Fruit fly (Drosophila melanogaster) whole organism, embryonic: ENCODE results near the gene Coq7.

Experiments
- Atf6 ChIP-seq: fragments of 200-800 bp; sonication (Bioruptor generic); IDR thresholded peaks from 2 replicates; pipeline ENCODE4 v1.3.6; 2022; ENCODE audit warnings: missing biosample characterization, missing genetic modification characterization
- C15 ChIP-seq: fragments of 200-800 bp; sonication (Bioruptor generic); IDR thresholded peaks from 3 replicates; pipeline ENCODE4 v1.3.6; 2022; ENCODE audit warnings: missing biosample characterization, missing genetic modification characterization
- CG10565 ChIP-seq: fragments of 200-800 bp; sonication (Bioruptor generic); optimal IDR thresholded peaks from 3 replicates; lab custom pipeline; 2016; ENCODE audit warnings: missing biosample characterization, mild to moderate bottlenecking, missing genetic modification characterization
- CG12236 ChIP-seq: fragments of 200-800 bp; sonication (Bioruptor generic); optimal IDR thresholded peaks from 2 replicates; lab custom pipeline; 2016; ENCODE audit warnings: missing biosample characterization, missing genetic modification characterization
- CG12659 ChIP-seq: fragments of 200-800 bp; sonication (Bioruptor generic); optimal IDR thresholded peaks from 3 replicates; lab custom pipeline; 2017; ENCODE audit warnings: mild to moderate bottlenecking, missing biosample characterization, missing genetic modification reagents, missing genetic modification characterization
- CG12744 ChIP-seq: fragments of 200-800 bp; sonication (Bioruptor generic); optimal IDR thresholded peaks from 2 replicates; lab custom pipeline; 2016; ENCODE audit warnings: missing biosample characterization, missing genetic modification characterization
- CG12769 ChIP-seq: fragments of 200-800 bp; sonication (Bioruptor generic); optimal IDR thresholded peaks from 2 replicates; lab custom pipeline; 2019; ENCODE audit warnings: missing biosample characterization, mild to moderate bottlenecking, missing genetic modification characterization, moderate library complexity
- CG12942 ChIP-seq: fragments of 200-800 bp; sonication (Bioruptor generic); optimal IDR thresholded peaks from 3 replicates; lab custom pipeline; 2016; ENCODE audit warnings: missing biosample characterization, missing genetic modification characterization
- CG14860 ChIP-seq: fragments of 200-800 bp; sonication (Bioruptor generic); IDR thresholded peaks from 3 replicates; pipeline ENCODE4 v1.3.6; 2022; ENCODE audit warnings: missing biosample characterization, missing genetic modification characterization; ENCODE audit not compliant: partially characterized antibody
- CG17186 ChIP-seq: fragments of 200-800 bp; sonication (Bioruptor generic); optimal IDR thresholded peaks from 3 replicates; lab custom pipeline; 2017; ENCODE audit warnings: missing biosample characterization, missing genetic modification reagents, missing genetic modification characterization
- CG17328 ChIP-seq: fragments of 200-800 bp; sonication (Bioruptor generic); IDR thresholded peaks from 2 replicates; pipeline ENCODE4 v1.3.6; 2022; ENCODE audit warnings: missing biosample characterization, missing genetic modification characterization
- CG17385 ChIP-seq: fragments of 200-800 bp; sonication (Bioruptor generic); optimal IDR thresholded peaks from 3 replicates; lab custom pipeline; 2018; ENCODE audit warnings: missing biosample characterization, mild to moderate bottlenecking, missing genetic modification characterization
- CG17912 ChIP-seq: fragments of 200-800 bp; sonication (Bioruptor generic); optimal IDR thresholded peaks from 2 replicates; lab custom pipeline; 2018; ENCODE audit warnings: missing biosample characterization, mild to moderate bottlenecking, missing genetic modification characterization
- CG1792 ChIP-seq: fragments of 200-800 bp; sonication (Bioruptor generic); optimal IDR thresholded peaks from 2 replicates; lab custom pipeline; 2016; ENCODE audit warnings: missing biosample characterization, missing genetic modification characterization
- CG30020 ChIP-seq: fragments of 200-800 bp; optimal IDR thresholded peaks from 2 replicates; lab custom pipeline; 2019; ENCODE audit warnings: missing biosample characterization, mild to moderate bottlenecking, missing genetic modification characterization, moderate library complexity
- CG31441 ChIP-seq: fragments of 200-800 bp; sonication (Bioruptor generic); IDR thresholded peaks from 2 replicates; pipeline ENCODE4 v1.3.6; 2022; ENCODE audit warnings: missing biosample characterization, missing genetic modification characterization
- CG32772 ChIP-seq: fragments of 200-800 bp; sonication (Bioruptor generic); IDR thresholded peaks from 2 replicates; pipeline ENCODE4 v1.3.6; 2022; ENCODE audit warnings: missing biosample characterization, missing genetic modification characterization
- CG3407 ChIP-seq: fragments of 200-800 bp; sonication (Bioruptor generic); optimal IDR thresholded peaks from 2 replicates; lab custom pipeline; 2018; ENCODE audit warnings: missing biosample characterization, mild to moderate bottlenecking, missing genetic modification characterization
- CG4360 ChIP-seq: fragments of 200-800 bp; sonication (Bioruptor generic); IDR thresholded peaks from 2 replicates; pipeline ENCODE4 v1.3.6; 2022; ENCODE audit warnings: missing biosample characterization, missing genetic modification characterization
- CG4424 ChIP-seq: fragments of 200-800 bp; sonication (Bioruptor generic); optimal IDR thresholded peaks from 3 replicates; lab custom pipeline; 2016; ENCODE audit warnings: missing biosample characterization, missing genetic modification characterization
- CG4707 ChIP-seq: fragments of 200-800 bp; sonication (Bioruptor generic); optimal IDR thresholded peaks from 2 replicates; lab custom pipeline; 2018; ENCODE audit warnings: missing biosample characterization, mild to moderate bottlenecking, missing genetic modification characterization, moderate library complexity
- CG4854 ChIP-seq: fragments of 200-800 bp; sonication (Bioruptor generic); optimal IDR thresholded peaks from 2 replicates; lab custom pipeline; 2016; ENCODE audit warnings: missing biosample characterization, missing genetic modification characterization, inconsistent platforms
- CG6272 ChIP-seq: fragments of 200-800 bp; sonication (Bioruptor generic); IDR thresholded peaks from 2 replicates; pipeline ENCODE4 v1.3.6; 2022; ENCODE audit warnings: missing biosample characterization, missing genetic modification characterization
- CG9876 ChIP-seq: fragments of 200-800 bp; sonication (Bioruptor generic); optimal IDR thresholded peaks from 2 replicates; lab custom pipeline; 2016; ENCODE audit warnings: missing biosample characterization, missing genetic modification characterization
- Doc3 ChIP-seq: fragments of 200-800 bp; sonication (Bioruptor generic); IDR thresholded peaks from 3 replicates; pipeline ENCODE4 v1.3.6; 2022; ENCODE audit warnings: missing biosample characterization, missing genetic modification characterization; ENCODE audit not compliant: partially characterized antibody
- GATAe ChIP-seq: fragments of 200-800 bp; sonication (Bioruptor generic); conservative IDR thresholded peaks from 2 replicates; pipeline ENCODE4 v1.3.6; 2022; ENCODE audit warnings: missing biosample characterization, missing genetic modification characterization
- H2.0 ChIP-seq: fragments of 200-800 bp; sonication (Bioruptor generic); IDR thresholded peaks from 2 replicates; pipeline ENCODE4 v1.3.6; 2022; ENCODE audit warnings: missing biosample characterization, missing genetic modification characterization
- Hsf ChIP-seq: fragments of 200-800 bp; sonication (Bioruptor generic); optimal IDR thresholded peaks from 3 replicates; lab custom pipeline; 2016; ENCODE audit warnings: missing biosample characterization, missing genetic modification characterization
- Max ChIP-seq: fragments of 200-800 bp; sonication (Bioruptor generic); optimal IDR thresholded peaks from 2 replicates; lab custom pipeline; 2016; ENCODE audit warnings: missing biosample characterization, mild to moderate bottlenecking, missing genetic modification characterization
- Meics ChIP-seq: fragments of 200-800 bp; sonication (Bioruptor generic); optimal IDR thresholded peaks from 2 replicates; lab custom pipeline; 2017; ENCODE audit warnings: missing biosample characterization, mild to moderate bottlenecking, missing genetic modification characterization
- Ravus ChIP-seq: fragments of 200-800 bp; sonication (Bioruptor generic); IDR thresholded peaks from 2 replicates; pipeline ENCODE4 v1.3.6; 2022; ENCODE audit warnings: missing biosample characterization, missing genetic modification characterization
- Taf1 ChIP-seq: fragments of 200-800 bp; sonication (Bioruptor generic); IDR thresholded peaks from 2 replicates; pipeline ENCODE4 v1.3.6; 2022; ENCODE audit warnings: missing biosample characterization, missing genetic modification characterization
- Xrp1 ChIP-seq: fragments of 200-800 bp; sonication (Bioruptor generic); IDR thresholded peaks from 2 replicates; pipeline ENCODE4 v1.3.6; 2022; ENCODE audit warnings: missing biosample characterization, missing genetic modification characterization
- dpn ChIP-seq, 2 experiments: fragments of 200-800 bp; sonication (Bioruptor generic); optimal IDR thresholded peaks; 3 replicates each; lab custom pipeline; 2016; ENCODE audit warnings: missing biosample characterization in 2 of 2, missing genetic modification characterization in 2 of 2
- dysf ChIP-seq: fragments of 200-800 bp; sonication (Bioruptor generic); IDR thresholded peaks from 3 replicates; pipeline ENCODE4 v1.3.6; 2022; ENCODE audit warnings: missing biosample characterization, missing genetic modification characterization
- eve ChIP-seq, 2 experiments: fragments of >200 bp; optimal IDR thresholded peaks; 2 replicates each; lab custom pipeline; 2017; ENCODE audit warnings: missing biosample characterization in 2 of 2, missing genetic modification characterization in 2 of 2
- fd3F ChIP-seq: fragments of 200-800 bp; sonication (Bioruptor generic); optimal IDR thresholded peaks from 2 replicates; lab custom pipeline; 2018; ENCODE audit warnings: missing biosample characterization, mild to moderate bottlenecking, missing genetic modification characterization, moderate library complexity
- gfzf ChIP-seq: fragments of 200-800 bp; sonication (Bioruptor generic); optimal IDR thresholded peaks from 2 replicates; lab custom pipeline; 2016; ENCODE audit warnings: missing biosample characterization, mild to moderate bottlenecking, missing genetic modification characterization, moderate library complexity
- gro ChIP-seq: fragments of 200-800 bp; sonication (Bioruptor generic); optimal IDR thresholded peaks from 2 replicates; lab custom pipeline; 2016; ENCODE audit warnings: missing biosample characterization, missing genetic modification characterization
- hb ChIP-seq: fragments of 200-800 bp; sonication (Bioruptor generic); IDR thresholded peaks from 3 replicates; pipeline ENCODE4 v1.3.6; 2022; ENCODE audit warnings: missing biosample characterization, missing genetic modification characterization; ENCODE audit not compliant: partially characterized antibody
- jigr1 ChIP-seq: fragments of 200-800 bp; sonication (Bioruptor generic); IDR thresholded peaks from 3 replicates; pipeline ENCODE4 v1.3.6; 2022; ENCODE audit warnings: missing biosample characterization, missing genetic modification characterization
- luna ChIP-seq: fragments of 200-800 bp; sonication (Bioruptor generic); optimal IDR thresholded peaks from 2 replicates; lab custom pipeline; 2016; ENCODE audit warnings: missing biosample characterization, missing genetic modification characterization
- mirr ChIP-seq: fragments of 200-800 bp; sonication (Bioruptor generic); optimal IDR thresholded peaks from 3 replicates; lab custom pipeline; 2018; ENCODE audit warnings: missing biosample characterization, mild to moderate bottlenecking, missing genetic modification characterization
- nerfin-1 ChIP-seq: fragments of 200-800 bp; sonication (Bioruptor generic); optimal IDR thresholded peaks from 3 replicates; lab custom pipeline; 2019; ENCODE audit warnings: missing biosample characterization, mild to moderate bottlenecking, missing genetic modification characterization, moderate library complexity
- nerfin-2 ChIP-seq: fragments of 200-800 bp; sonication (Bioruptor generic); IDR thresholded peaks from 2 replicates; pipeline ENCODE4 v1.3.6; 2022; ENCODE audit warnings: missing biosample characterization, missing genetic modification characterization; ENCODE audit not compliant: partially characterized antibody
- pb ChIP-seq: fragments of 200-800 bp; sonication (Bioruptor generic); optimal IDR thresholded peaks from 3 replicates; lab custom pipeline; 2016; ENCODE audit warnings: missing biosample characterization, missing genetic modification characterization
- phol ChIP-seq: fragments of 200-800 bp; sonication (Bioruptor generic); optimal IDR thresholded peaks from 3 replicates; lab custom pipeline; 2018; ENCODE audit warnings: missing biosample characterization, mild to moderate bottlenecking, missing genetic modification characterization, moderate library complexity
- pros ChIP-seq: fragments of 200-800 bp; sonication (Bioruptor generic); optimal IDR thresholded peaks from 3 replicates; lab custom pipeline; 2019; ENCODE audit warnings: missing biosample characterization, mild to moderate bottlenecking, missing genetic modification characterization, moderate library complexity
- sna ChIP-seq: fragments of 200-800 bp; sonication (Bioruptor generic); IDR thresholded peaks from 2 replicates; pipeline ENCODE4 v1.3.6; 2022; ENCODE audit warnings: missing biosample characterization, missing genetic modification characterization; ENCODE audit not compliant: partially characterized antibody
- vnd ChIP-seq: fragments of 200-800 bp; sonication (Bioruptor generic); IDR thresholded peaks from 3 replicates; pipeline ENCODE4 v1.3.6; 2022; ENCODE audit warnings: missing biosample characterization, missing genetic modification characterization; ENCODE audit not compliant: partially characterized antibody
- yki ChIP-seq: fragments of >200 bp; optimal IDR thresholded peaks from 3 replicates; lab custom pipeline; 2018

Gene Coq7

DNA sequence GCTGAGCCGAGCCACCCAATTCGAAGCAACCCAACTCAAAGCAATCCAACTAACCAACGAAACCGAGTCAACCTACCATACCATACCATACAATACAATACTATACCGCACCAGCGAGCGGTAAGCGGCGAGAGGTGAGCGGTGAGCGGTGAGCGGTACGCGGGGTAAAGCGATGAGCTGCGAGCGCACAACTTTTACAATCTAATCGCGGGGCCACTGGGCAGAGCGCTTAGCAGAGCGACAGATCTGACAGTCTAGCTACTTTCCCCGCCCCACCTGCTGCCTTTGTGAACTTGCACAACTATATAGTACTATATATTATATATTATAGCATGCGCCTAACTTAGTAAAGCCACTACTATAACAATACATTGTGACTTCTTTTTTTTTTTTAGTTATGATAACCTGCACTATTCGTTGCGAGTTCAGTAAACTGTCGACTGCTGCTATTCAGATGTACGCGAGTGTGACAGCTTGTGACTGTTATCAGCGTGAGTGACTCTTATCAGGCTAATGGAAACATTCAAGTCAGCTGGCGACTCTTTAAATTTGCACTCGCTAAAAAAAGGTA lies 29.8 kb downstream of the Coq7 start (continued):
- no peak for TF ChIP-seq Hsf (GFP tag; lab: Kevin White, UChicago)
- no peak for TF ChIP-seq CG32772
- peak; percentile 60 for TF ChIP-seq mirr (GFP tag; lab: Kevin White, UChicago)
- peak in 1 of 2 experiments; percentile 6 for TF ChIP-seq dpn (GFP tag; optimal IDR thresholded peaks at IDR 0.05; lab: Kevin White, UChicago)
- no peak for TF ChIP-seq CG12744 (GFP tag; lab: Kevin White, UChicago)
- TF ChIP-seq fd3F (GFP tag; lab: Kevin White, UChicago), result no peak
- no peak for TF ChIP-seq H2.0
- TF ChIP-seq CG17385 (GFP tag; lab: Kevin White, UChicago), result no peak
- TF ChIP-seq gfzf (GFP tag; lab: Kevin White, UChicago), result no peak
- TF ChIP-seq CG31441, result peak; percentile 51; the same call in 1 of the 2 replicates
- TF ChIP-seq jigr1 (GFP tag; lab: Robert Waterston, UW), result no peak
- no peak for TF ChIP-seq hb (GFP tag; lab: Robert Waterston, UW)
- TF ChIP-seq CG3407 (GFP tag; lab: Kevin White, UChicago), result no peak
- no peak for TF ChIP-seq Taf1 (GFP tag; lab: Robert Waterston, UW)
- peak; percentile 67 for TF ChIP-seq CG17328 (GFP tag; lab: Robert Waterston, UW)
- no peak for TF ChIP-seq CG9876 (GFP tag; lab: Kevin White, UChicago)
- TF ChIP-seq dysf (GFP tag; lab: Robert Waterston, UW), result peak; percentile 37; the same call in 1 of the 3 replicates
- no peak for TF ChIP-seq CG30020 (tag; lab: Kevin White, UChicago)
- TF ChIP-seq GATAe (GFP tag; lab: Robert Waterston, UW), result peak; percentile 94
- TF ChIP-seq pb, result no peak
- no peak for TF ChIP-seq CG4854 (GFP tag; lab: Kevin White, UChicago)
- TF ChIP-seq nerfin-2 (GFP tag; lab: Robert Waterston, UW), result no peak
- no peak for TF ChIP-seq CG1792 (GFP tag; lab: Kevin White, UChicago)
- TF ChIP-seq CG6272 (GFP tag; lab: Robert Waterston, UW), result no peak
- no peak for TF ChIP-seq CG17912
- TF ChIP-seq CG4360 (GFP tag; lab: Robert Waterston, UW), result no peak
- no peak for TF ChIP-seq CG10565 (GFP tag; lab: Kevin White, UChicago)
- TF ChIP-seq phol, result peak; percentile 40
- peak; percentile 56 for TF ChIP-seq CG12659 (GFP tag; lab: Kevin White, UChicago)
- TF ChIP-seq CG17186 (GFP tag; lab: Kevin White, UChicago), result no peak
- TF ChIP-seq nerfin-1 (tag; lab: Kevin White, UChicago), result no peak
- no peak for TF ChIP-seq Ravus (GFP tag; lab: Robert Waterston, UW)
- peak; percentile 45 for TF ChIP-seq CG4424 (GFP tag; lab: Kevin White, UChicago)
- TF ChIP-seq luna, result no peak
- TF ChIP-seq vnd, result no peak
- TF ChIP-seq sna, result no peak
- TF ChIP-seq pros, result no peak
- TF ChIP-seq Xrp1 (GFP tag; lab: Robert Waterston, UW), result peak; percentile 43; the same call in 1 of the 2 replicates
- TF ChIP-seq CG12236 (GFP tag; lab: Kevin White, UChicago), result no peak
- no peak for TF ChIP-seq CG12942 (GFP tag; lab: Kevin White, UChicago)
- peak; percentile 60 for TF ChIP-seq Meics (GFP tag; lab: Kevin White, UChicago)
- TF ChIP-seq C15, result no peak
- peak; percentile 60; the same call in 1 of the 2 replicates for TF ChIP-seq Atf6 (GFP tag; lab: Robert Waterston, UW)
- no peak for TF ChIP-seq Doc3 (GFP tag; lab: Robert Waterston, UW)
- TF ChIP-seq eve (GFP tag; optimal IDR thresholded peaks at IDR 0.05; lab: Kevin White, UChicago), result peak in 1 of 2 experiments; percentile 15
- TF ChIP-seq yki, result no peak
- no peak for TF ChIP-seq Max (GFP tag; lab: Kevin White, UChicago)
- peak; percentile 20 for TF ChIP-seq gro (GFP tag; lab: Kevin White, UChicago)
- TF ChIP-seq CG4707, result no peak
- no peak for TF ChIP-seq CG14860
- peak; percentile 58 for TF ChIP-seq CG12769 (tag; lab: Kevin White, UChicago)
